Fruit fly (Drosophila melanogaster) whole organism, wandering third instar larva: Measurements from ENCODE around the gene CAH3.

Source experiments
- CG9705 ChIP-seq: fragments of 200-800 bp; sonication (Bioruptor generic); optimal IDR thresholded peaks from 2 replicates; lab custom pipeline; 2018; ENCODE audit warnings: missing biosample characterization, mild to moderate bottlenecking, missing genetic modification characterization
- CrebA ChIP-seq: fragments of 200-800 bp; sonication (Bioruptor generic); optimal IDR thresholded peaks from 2 replicates; lab custom pipeline; 2016; ENCODE audit warnings: missing biosample characterization, mild to moderate bottlenecking, missing genetic modification characterization, borderline replicate concordance
- GATAd ChIP-seq: sonication (Bioruptor generic); optimal IDR thresholded peaks from 2 replicates; lab custom pipeline; 2016; ENCODE audit warnings: missing biosample characterization, missing genetic modification characterization
- Mio ChIP-seq: sonication (Bioruptor generic); optimal IDR thresholded peaks from 2 replicates; lab custom pipeline; 2016; ENCODE audit warnings: missing biosample characterization, missing genetic modification characterization
- Rel ChIP-seq, 2 experiments: fragments of 200-800 bp; sonication (Bioruptor generic) in 1 of 2; optimal IDR thresholded peaks; 2 replicates in 1 of 2; 3 replicates in 1 of 2; lab custom pipeline; 2016 to 2019; ENCODE audit warnings: mild to moderate bottlenecking in 2 of 2, missing biosample characterization in 2 of 2, missing genetic modification characterization in 2 of 2, moderate library complexity in 1 of 2
- brk ChIP-seq: fragments of 200-800 bp; sonication (Bioruptor generic); optimal IDR thresholded peaks from 2 replicates; lab custom pipeline; 2016; ENCODE audit warnings: missing biosample characterization, mild to moderate bottlenecking, missing genetic modification characterization
- dmrt93B ChIP-seq: fragments of 200-800 bp; sonication (Bioruptor generic); optimal IDR thresholded peaks from 2 replicates; lab custom pipeline; 2018; ENCODE audit warnings: missing biosample characterization, mild to moderate bottlenecking, missing genetic modification characterization
- ey ChIP-seq: fragments of 200-800 bp; sonication (Bioruptor generic); optimal IDR thresholded peaks from 2 replicates; lab custom pipeline; 2016; ENCODE audit warnings: missing biosample characterization, missing genetic modification characterization
- fru ChIP-seq: fragments of 200-800 bp; sonication (Bioruptor generic); optimal IDR thresholded peaks from 3 replicates; lab custom pipeline; 2016; ENCODE audit warnings: missing biosample characterization, mild to moderate bottlenecking, missing genetic modification characterization
- h ChIP-seq: fragments of 200-800 bp; sonication (Bioruptor generic); optimal IDR thresholded peaks from 3 replicates; lab custom pipeline; 2016; ENCODE audit warnings: missing biosample characterization, mild to moderate bottlenecking, missing genetic modification characterization
- jim ChIP-seq: fragments of 175-275, 200-325 bp; sonication (Bioruptor generic); optimal IDR thresholded peaks from 2 replicates; lab custom pipeline; 2016; ENCODE audit warnings: missing biosample characterization, mild to moderate bottlenecking, missing genetic modification characterization
- lola ChIP-seq: fragments of >200 bp; optimal IDR thresholded peaks from 2 replicates; lab custom pipeline; 2017; ENCODE audit warnings: missing biosample characterization, missing genetic modification characterization
- psq ChIP-seq: fragments of 200-800 bp; sonication (Bioruptor generic); optimal IDR thresholded peaks from 3 replicates; lab custom pipeline; 2017; ENCODE audit warnings: missing biosample characterization, mild to moderate bottlenecking, missing genetic modification characterization, moderate library complexity
- sv ChIP-seq: fragments of 200-800 bp; sonication (Bioruptor generic); optimal IDR thresholded peaks from 3 replicates; lab custom pipeline; 2016; ENCODE audit warnings: missing biosample characterization, missing genetic modification characterization

Gene CAH3

DNA sequence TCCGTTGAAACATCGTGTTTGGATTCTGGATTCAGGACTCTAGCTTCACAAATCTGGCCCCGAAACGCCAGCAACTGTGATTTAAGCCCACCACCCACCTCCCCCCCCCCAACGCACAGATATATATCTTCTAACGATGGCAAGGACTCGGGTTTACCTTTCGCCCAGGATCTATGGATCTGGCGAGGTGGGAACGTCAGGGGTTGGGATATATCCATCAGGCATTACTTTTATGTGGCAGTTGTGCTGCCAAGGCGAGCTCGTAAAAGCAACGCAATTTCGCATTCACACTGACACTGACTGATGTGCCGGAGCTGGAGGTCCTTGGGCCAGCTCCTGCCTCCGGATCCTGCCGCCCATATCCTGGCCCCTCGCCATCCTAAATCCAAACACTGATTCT lies 51.3 kb downstream of the CAH3 start:
- TF ChIP-seq dmrt93B (GFP tag; lab: Kevin White, UChicago): no peak
- TF ChIP-seq GATAd (GFP tag; lab: Kevin White, UChicago): no peak
- no peak for TF ChIP-seq ey (GFP tag; lab: Kevin White, UChicago)
- TF ChIP-seq jim (GFP tag; lab: Kevin White, UChicago): no peak
- TF ChIP-seq sv (GFP tag; lab: Kevin White, UChicago): no peak
- TF ChIP-seq CrebA (GFP tag; lab: Kevin White, UChicago): no peak
- TF ChIP-seq CG9705 (GFP tag; lab: Kevin White, UChicago): no peak
- TF ChIP-seq Mio (GFP tag; lab: Kevin White, UChicago): no peak
- no peak for TF ChIP-seq h (GFP tag; lab: Kevin White, UChicago)
- no peak for TF ChIP-seq fru (GFP tag; lab: Kevin White, UChicago)
- no peak for TF ChIP-seq lola
- TF ChIP-seq brk (GFP tag; lab: Kevin White, UChicago): no peak
- TF ChIP-seq Rel (GFP tag; optimal IDR thresholded peaks at IDR 0.05; lab: Kevin White, UChicago): no peak
- TF ChIP-seq Rel (tag; optimal IDR thresholded peaks at IDR 0.05; lab: Kevin White, UChicago): no peak
- TF ChIP-seq psq: no peak
